Worm (Caenorhabditis elegans) whole organism, midembryonic: ENCODE data around the gene C31H2.3.

ENCODE experiments used
- T22C8.4 ChIP-seq: fragments of 200-800 bp; sonication (Bioruptor generic); IDR thresholded peaks from 2 replicates; pipeline ENCODE4 v1.3.6; 2022; ENCODE audit warnings: missing genetic modification characterization, missing compliant biosample characterization
- cog-1 ChIP-seq: sonication (generic microtip); optimal IDR thresholded peaks from 2 replicates; lab custom pipeline; 2016; ENCODE audit warnings: missing genetic modification characterization, missing compliant biosample characterization
- flt-1 ChIP-seq: fragments of 200-800 bp; sonication (Bioruptor generic); IDR thresholded peaks from 2 replicates; pipeline ENCODE4 v1.3.6; 2022; ENCODE audit warnings: missing genetic modification characterization, missing compliant biosample characterization
- klf-2 ChIP-seq: fragments of 200-800 bp; sonication (Bioruptor generic); conservative IDR thresholded peaks from 2 replicates; pipeline ENCODE4 v1.3.6; 2022; ENCODE audit warnings: missing genetic modification reagents, missing genetic modification characterization, missing compliant biosample characterization
- med-1 ChIP-seq: sonication (generic microtip); optimal IDR thresholded peaks from 2 replicates; lab custom pipeline; 2017; ENCODE audit warnings: missing genetic modification characterization, mild to moderate bottlenecking, missing compliant biosample characterization, antibody characterized with exemption, missing genetic modification reagents; ENCODE audit not compliant: insufficient read depth
- ref-1 ChIP-seq: fragments of 200-800 bp; sonication (Bioruptor generic); conservative IDR thresholded peaks from 2 replicates; pipeline ENCODE4 v1.3.6; 2022; ENCODE audit warnings: missing genetic modification reagents, missing genetic modification characterization, missing compliant biosample characterization
- tab-1 ChIP-seq: fragments of 200-800 bp; sonication (Bioruptor generic); IDR thresholded peaks from 2 replicates; pipeline ENCODE4 v1.3.6; 2022; ENCODE audit warnings: missing genetic modification characterization, missing compliant biosample characterization
- ztf-23 ChIP-seq: fragments of 200-800 bp; sonication (Bioruptor generic); IDR thresholded peaks from 2 replicates; pipeline ENCODE4 v1.3.6; 2022; ENCODE audit warnings: missing genetic modification reagents, missing genetic modification characterization, missing compliant biosample characterization
- ztf-29 ChIP-seq: fragments of 200-800 bp; sonication (Bioruptor generic); IDR thresholded peaks from 2 replicates; pipeline ENCODE4 v1.3.6; 2022; ENCODE audit warnings: missing genetic modification reagents, missing genetic modification characterization, missing compliant biosample characterization

Gene C31H2.3

ce11 chrX:5119686-5120085, 34.5 kb downstream of the C31H2.3 start:
- TF ChIP-seq med-1 (GFP tag; lab: Kevin White, UChicago), result no peak
- no peak for TF ChIP-seq T22C8.4 (GFP tag; lab: Robert Waterston, UW)
- TF ChIP-seq ztf-23 (GFP tag; lab: Robert Waterston, UW), result no peak
- no peak for TF ChIP-seq tab-1
- no peak for TF ChIP-seq flt-1 (GFP tag; lab: Robert Waterston, UW)
- no peak for TF ChIP-seq klf-2 (GFP tag; lab: Robert Waterston, UW)
- no peak for TF ChIP-seq ztf-29 (GFP tag; lab: Robert Waterston, UW)
- TF ChIP-seq ref-1 (GFP tag; lab: Robert Waterston, UW), result no peak
- TF ChIP-seq cog-1, result no peak

DNA sequence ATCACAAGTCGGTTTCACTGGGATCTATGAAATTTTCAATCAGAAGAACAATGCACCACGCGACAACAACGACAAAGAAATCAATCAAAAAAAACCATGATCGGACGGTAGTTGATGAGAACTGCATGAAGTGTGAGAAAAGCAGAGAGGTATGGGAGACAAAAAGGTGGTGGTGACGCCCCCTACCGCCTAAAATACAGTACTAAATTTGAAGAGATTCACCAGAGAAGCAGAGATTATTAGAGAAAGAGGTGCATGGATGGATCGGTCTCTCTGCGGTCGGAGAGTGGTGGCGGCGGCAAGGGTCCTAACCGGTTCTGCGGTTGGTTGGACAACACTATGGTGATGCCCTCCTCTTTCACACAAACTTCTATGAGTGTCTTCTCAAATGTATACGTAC, 34.9 kb downstream of the C31H2.3 start:
- TF ChIP-seq ref-1 (GFP tag; lab: Robert Waterston, UW), result no peak
- no peak for TF ChIP-seq ztf-29 (GFP tag; lab: Robert Waterston, UW)
- TF ChIP-seq flt-1 (GFP tag; lab: Robert Waterston, UW), result 0 out of 2 replicates have a peak, but pooled peaks have one; percentile 16
- TF ChIP-seq med-1 (GFP tag; lab: Kevin White, UChicago), result no peak
- no peak for TF ChIP-seq T22C8.4 (GFP tag; lab: Robert Waterston, UW)

DNA sequence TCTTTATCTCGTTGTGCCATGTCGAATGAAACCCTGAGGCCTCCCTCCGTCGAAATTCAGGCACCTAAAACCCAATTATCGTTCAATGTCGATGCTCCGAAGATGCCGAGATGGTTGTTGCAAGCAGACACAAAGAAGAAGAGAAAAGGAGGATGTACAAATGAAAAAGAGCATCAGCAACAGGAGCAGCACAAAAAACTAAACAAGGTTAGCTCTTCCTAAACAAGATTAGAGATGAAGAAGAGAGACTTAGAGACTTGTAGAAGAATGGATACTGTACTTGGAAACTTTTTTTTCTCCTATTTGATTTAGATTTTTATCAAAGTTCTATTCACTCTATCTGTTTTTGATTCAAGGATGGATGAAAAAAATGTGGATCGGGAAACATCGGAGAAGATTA, 36.6 kb downstream of the C31H2.3 start:
- TF ChIP-seq ztf-23 (GFP tag; lab: Robert Waterston, UW) (no peak), flt-1 (GFP tag; lab: Robert Waterston, UW) (no peak), klf-2 (GFP tag; lab: Robert Waterston, UW) (no peak), cog-1 (no peak), med-1 (GFP tag; lab: Kevin White, UChicago) (no peak), T22C8.4 (GFP tag; lab: Robert Waterston, UW) (no peak), ref-1 (GFP tag; lab: Robert Waterston, UW) (no peak), tab-1 (no peak)

- TF ChIP-seq klf-2 (GFP tag; lab: Robert Waterston, UW) (no peak), cog-1 (no peak), ztf-23 (GFP tag; lab: Robert Waterston, UW) (no peak), med-1 (GFP tag; lab: Kevin White, UChicago) (no peak), flt-1 (GFP tag; lab: Robert Waterston, UW) (no peak), T22C8.4 (GFP tag; lab: Robert Waterston, UW) (no peak), ztf-29 (GFP tag; lab: Robert Waterston, UW) (no peak), ref-1 (GFP tag; lab: Robert Waterston, UW) (no peak), tab-1 (no peak)
Measured at ce11 chrX:5116816-5117459, 37.2 kb downstream of the C31H2.3 start, which contains the start of gene apl-1. apl-1 (minus strand) TSS chrX:5116866.

DNA sequence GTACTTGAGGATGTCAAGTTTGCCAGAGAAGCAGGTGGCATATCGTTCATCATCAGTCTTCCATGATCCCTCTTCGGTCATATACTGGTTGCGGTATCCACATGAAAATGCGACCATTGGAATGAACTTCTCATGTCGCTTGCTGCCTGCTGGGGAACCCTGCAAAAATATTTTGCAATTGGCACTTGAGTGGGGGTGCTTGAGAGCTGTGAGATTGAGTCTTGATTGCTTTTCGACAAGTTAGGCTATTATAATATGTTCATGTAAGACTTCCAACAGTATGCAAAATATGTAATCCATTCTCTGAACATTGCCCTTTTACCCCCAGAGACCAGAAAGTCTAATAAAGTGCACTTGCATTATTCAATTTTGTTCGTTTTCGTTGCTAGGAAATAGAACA, 38.0 kb downstream of the C31H2.3 start:
- TF ChIP-seq flt-1 (GFP tag; lab: Robert Waterston, UW) (no peak), cog-1 (no peak), klf-2 (GFP tag; lab: Robert Waterston, UW) (no peak), tab-1 (no peak), T22C8.4 (GFP tag; lab: Robert Waterston, UW) (no peak), med-1 (GFP tag; lab: Kevin White, UChicago) (no peak), ref-1 (GFP tag; lab: Robert Waterston, UW) (no peak), ztf-29 (GFP tag; lab: Robert Waterston, UW) (no peak), ztf-23 (GFP tag; lab: Robert Waterston, UW) (no peak)

ce11 chrX:5115511-5115910, 38.7 kb downstream of the C31H2.3 start:
- TF ChIP-seq flt-1 (GFP tag; lab: Robert Waterston, UW) (no peak), med-1 (GFP tag; lab: Kevin White, UChicago) (no peak), klf-2 (GFP tag; lab: Robert Waterston, UW) (no peak), tab-1 (no peak), cog-1 (no peak), ztf-29 (GFP tag; lab: Robert Waterston, UW) (no peak), ztf-23 (GFP tag; lab: Robert Waterston, UW) (no peak), T22C8.4 (GFP tag; lab: Robert Waterston, UW) (no peak), ref-1 (GFP tag; lab: Robert Waterston, UW) (no peak)

DNA sequence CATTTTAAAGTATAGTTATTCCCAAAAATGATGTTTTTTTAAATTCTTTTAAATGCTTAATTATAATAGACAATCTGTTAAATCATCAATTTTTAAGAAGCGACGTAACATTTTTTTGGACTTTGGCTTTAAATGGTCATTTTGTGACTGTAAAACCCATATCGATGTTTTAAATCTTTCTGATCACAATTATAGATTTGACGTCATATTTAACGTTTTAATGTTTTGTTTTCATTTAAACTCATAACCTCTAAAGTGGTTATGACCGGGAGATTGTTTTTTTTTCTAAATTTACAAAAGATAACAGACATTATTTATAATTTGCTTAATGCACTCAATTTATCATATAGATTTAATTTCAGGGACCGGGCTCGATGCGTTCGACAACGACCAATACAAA, 42.3 kb downstream of the C31H2.3 start:
- TF ChIP-seq klf-2 (GFP tag; lab: Robert Waterston, UW) (no peak), ztf-23 (GFP tag; lab: Robert Waterston, UW) (no peak), med-1 (GFP tag; lab: Kevin White, UChicago) (no peak), T22C8.4 (GFP tag; lab: Robert Waterston, UW) (no peak), ztf-29 (GFP tag; lab: Robert Waterston, UW) (no peak), tab-1 (no peak), flt-1 (GFP tag; lab: Robert Waterston, UW) (no peak)

- TF ChIP-seq T22C8.4 (GFP tag; lab: Robert Waterston, UW) (no peak), tab-1 (no peak), cog-1 (no peak), ztf-29 (GFP tag; lab: Robert Waterston, UW) (no peak), flt-1 (GFP tag; lab: Robert Waterston, UW) (no peak), ztf-23 (GFP tag; lab: Robert Waterston, UW) (no peak), klf-2 (GFP tag; lab: Robert Waterston, UW) (no peak), med-1 (GFP tag; lab: Kevin White, UChicago) (no peak), ref-1 (GFP tag; lab: Robert Waterston, UW) (no peak)
Measured at ce11 chrX:5109130-5109529, 45.0 kb downstream of the C31H2.3 start, which contains the start of gene C42D8.1. C42D8.1 (plus strand) TSS chrX:5109506.

DNA sequence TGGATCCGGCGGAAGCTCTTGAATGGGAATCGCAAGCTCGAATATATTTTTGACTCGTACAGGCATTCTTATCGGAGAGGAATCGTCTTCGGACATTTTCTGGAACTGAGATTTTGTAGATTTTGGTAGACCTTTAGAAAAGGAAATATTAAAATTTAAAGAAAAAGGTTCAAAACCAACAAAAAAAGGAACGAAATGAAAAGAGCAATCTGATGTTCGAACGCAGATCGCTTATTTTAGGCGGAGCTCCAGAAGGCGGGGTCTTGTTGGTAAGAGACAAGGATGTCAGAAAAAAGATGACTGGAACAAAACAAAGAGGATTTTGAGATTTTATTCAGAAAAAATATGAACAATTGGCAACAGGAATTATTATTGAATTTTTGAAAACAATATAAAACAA, 47.2 kb downstream of the C31H2.3 start, which contains the start of gene C42D8.9:
Gene C42D8.9, minus strand, starts transcription at position 101 of the 400 bp plus-strand sequence.
- TF ChIP-seq flt-1 (GFP tag; lab: Robert Waterston, UW) (no peak), cog-1 (no peak), med-1 (GFP tag; lab: Kevin White, UChicago) (no peak), T22C8.4 (GFP tag; lab: Robert Waterston, UW) (no peak), ztf-23 (GFP tag; lab: Robert Waterston, UW) (no peak), ztf-29 (GFP tag; lab: Robert Waterston, UW) (no peak), ref-1 (GFP tag; lab: Robert Waterston, UW) (no peak), klf-2 (GFP tag; lab: Robert Waterston, UW) (no peak), tab-1 (no peak)
